Worm (Caenorhabditis elegans): Measurements from ENCODE around the gene mrp-8.

The mrp-8 gene

ce11 chrIII:12325284-12325683, 22.3 kb upstream of the mrp-8 start (continued):
- no peak for TF ChIP-seq ceh-100 (GFP tag; IDR thresholded peaks at IDR 0.05)
- TF ChIP-seq lin-54 (GFP tag; optimal IDR thresholded peaks at IDR 0.05): no peak
- TF ChIP-seq nhr-90 (tag; optimal IDR thresholded peaks at IDR 0.05): peak; percentile 20
- TF ChIP-seq hlh-26 (GFP tag; conservative IDR thresholded peaks at IDR 0.05): no peak
- peak; percentile 78 to 86 for TF ChIP-seq let-607 (tag; optimal IDR thresholded peaks at IDR 0.05)
- no peak for TF ChIP-seq F10E7.11 (tag; optimal IDR thresholded peaks at IDR 0.05)
- no peak for TF ChIP-seq Y79H2A.3 (GFP tag; conservative IDR thresholded peaks at IDR 0.05)
- no peak for TF ChIP-seq bed-2 (GFP tag; IDR thresholded peaks at IDR 0.05)
- TF ChIP-seq mcd-1 (GFP tag; IDR thresholded peaks at IDR 0.05): no peak
- no peak for TF ChIP-seq madf-10 (tag; optimal IDR thresholded peaks at IDR 0.05)
- no peak for TF ChIP-seq nhr-27 (tag; optimal IDR thresholded peaks at IDR 0.05)
- no peak for TF ChIP-seq repo-1 (tag; optimal IDR thresholded peaks at IDR 0.05)
- no peak for TF ChIP-seq efl-1 (GFP tag; optimal IDR thresholded peaks at IDR 0.05)
- no peak for TF ChIP-seq athp-1 (tag; optimal IDR thresholded peaks at IDR 0.05)
- TF ChIP-seq aptf-2 (GFP tag; conservative IDR thresholded peaks at IDR 0.05): no peak
- peak; percentile 36 for TF ChIP-seq tbp1 (GFP tag; optimal IDR thresholded peaks at IDR 0.05)
- no peak for TF ChIP-seq F57A8.1 (GFP tag; optimal IDR thresholded peaks at IDR 0.05)
- TF ChIP-seq ceh-91 (GFP tag; IDR thresholded peaks at IDR 0.05): no peak
- TF ChIP-seq ztf-18 (tag; optimal IDR thresholded peaks at IDR 0.05): no peak
- no peak for TF ChIP-seq chd-7 (tag; optimal IDR thresholded peaks at IDR 0.05)
- no peak for TF ChIP-seq tlf-1 (GFP tag; optimal IDR thresholded peaks at IDR 0.05)
- TF ChIP-seq T26A5.8 (tag; optimal IDR thresholded peaks at IDR 0.05): no peak
- no peak for TF ChIP-seq aptf-3 (GFP tag; IDR thresholded peaks at IDR 0.05)
- TF ChIP-seq ets-4 (GFP tag; optimal IDR thresholded peaks at IDR 0.05): peak; percentile 41
- TF ChIP-seq snpc-1.3 (tag; optimal IDR thresholded peaks at IDR 0.05; ENCODE audit: insufficient read depth): no peak
- no peak for TF ChIP-seq ztf-28 (GFP tag; IDR thresholded peaks at IDR 0.05)
- TF ChIP-seq pbrm-1 (GFP tag; IDR thresholded peaks at IDR 0.05): no peak
- TF ChIP-seq F52B5.7 (tag; optimal IDR thresholded peaks at IDR 0.05): no peak
- TF ChIP-seq atf-7 (tag; optimal IDR thresholded peaks at IDR 0.05): peak; percentile 64
- no peak for TF ChIP-seq B0336.3 (GFP tag; IDR thresholded peaks at IDR 0.05)
- no peak for TF ChIP-seq madf-8 (GFP tag; conservative IDR thresholded peaks at IDR 0.05)
- TF ChIP-seq F39B2.1 (GFP tag; IDR thresholded peaks at IDR 0.05): no peak
- no peak for TF ChIP-seq rcor-1 (GFP tag; IDR thresholded peaks at IDR 0.05)
- TF ChIP-seq B0035.1 (tag; optimal IDR thresholded peaks at IDR 0.05): no peak
- TF ChIP-seq sea-2 (GFP tag; IDR thresholded peaks at IDR 0.05): no peak
- no peak for TF ChIP-seq Y67H2A.10 (GFP tag; conservative IDR thresholded peaks at IDR 0.05)
- TF ChIP-seq hmg-1.2 (GFP tag; IDR thresholded peaks at IDR 0.05): peak; percentile 43; the same call in 1 of the 2 replicates
- TF ChIP-seq sdz-38 (tag; optimal IDR thresholded peaks at IDR 0.05): no peak
- no peak for TF ChIP-seq madf-3 (GFP tag; IDR thresholded peaks at IDR 0.05)
- no peak for TF ChIP-seq lin-26 (GFP tag; IDR thresholded peaks at IDR 0.05)
- TF ChIP-seq lsy-27 (tag; optimal IDR thresholded peaks at IDR 0.05; ENCODE audit: borderline replicate concordance, insufficient read depth): no peak
- TF ChIP-seq T07F8.4 (tag; optimal IDR thresholded peaks at IDR 0.05): no peak
- peak; percentile 50; the same call in 1 of the 2 replicates for TF ChIP-seq dox-1 (GFP tag; IDR thresholded peaks at IDR 0.05)
- no peak for TF ChIP-seq ztf-3 (GFP tag; optimal IDR thresholded peaks at IDR 0.05)
- no peak for TF ChIP-seq Y53G8AR.9 (GFP tag; conservative IDR thresholded peaks at IDR 0.05)

Data from whole organism, young adult.